Worm (Caenorhabditis elegans): ENCODE results near the gene F53F4.4.

ce11 chrV:13556297-13556696, 36.9 kb upstream of the F53F4.4 start, which contains the start of gene C56A3.6:
- no peak for TF ChIP-seq flt-1 (GFP tag; IDR thresholded peaks at IDR 0.05)
- no peak for TF ChIP-seq cog-1 (tag; optimal IDR thresholded peaks at IDR 0.05)
- no peak for TF ChIP-seq ztf-29 (GFP tag; IDR thresholded peaks at IDR 0.05)

All from whole organism, midembryonic.